4 fruit fly cellular contexts compared by ENCODE assay signal in genomic region chrX:15312074-15312881, dm6.
A peak's percentile ranks its signal among the peaks of the same experiment; 100 is the strongest.
TF ChIP-seq lines count a peak whose summit lies in the region.

No protein-coding gene starts in this region.

TF ChIP-seq in whole organism, adult, 20 proteins besides CTCF, POLR2A, EP300 and RAD21 (continued from another document):
- peak; percentile 68 for TF ChIP-seq CG14711 (tag; optimal IDR thresholded peaks at IDR 0.05; lab: Kevin White, UChicago)
- TF ChIP-seq CG5204 (GFP tag; optimal IDR thresholded peaks at IDR 0.05; lab: Kevin White, UChicago): peak; percentile 73
TF ChIP-seq in whole organism, adult: peak in this region for 18.

TF ChIP-seq in whole organism, embryonic, 481 proteins besides CTCF, POLR2A, EP300 and RAD21 (continued from another document and continues in another):
- TF ChIP-seq Hr51 (GFP tag; optimal IDR thresholded peaks at IDR 0.05; lab: Kevin White, UChicago) (peak in 1 of 2 experiments; percentile 60), nmo (GFP tag; optimal IDR thresholded peaks at IDR 0.05; lab: Kevin White, UChicago) (peak; percentile 42), scrt (GFP tag; optimal IDR thresholded peaks at IDR 0.05; lab: Kevin White, UChicago) (no peak), zen (tag; optimal IDR thresholded peaks at IDR 0.05; lab: Kevin White, UChicago) (no peak), CG17328 (GFP tag; IDR thresholded peaks at IDR 0.05; lab: Robert Waterston, UW) (0 out of 2 replicates have a peak, but pooled peaks have one; percentile 15), sob (GFP tag; IDR thresholded peaks at IDR 0.05; lab: Robert Waterston, UW) (no peak), row (GFP tag; IDR thresholded peaks at IDR 0.05; lab: Robert Waterston, UW) (peak; percentile 48; the same call in 1 of the 3 replicates), NK7.1 (GFP tag; optimal IDR thresholded peaks at IDR 0.05; lab: Kevin White, UChicago) (no peak), Abd-B (GFP tag; optimal IDR thresholded peaks at IDR 0.05; lab: Kevin White, UChicago) (peak; percentile 18), ewg (GFP tag; optimal IDR thresholded peaks at IDR 0.05; lab: Kevin White, UChicago) (peak; percentile 24), odd (GFP tag; optimal IDR thresholded peaks at IDR 0.05; lab: Kevin White, UChicago) (peak; percentile 37), Rfx (GFP tag; IDR thresholded peaks at IDR 0.05; lab: Robert Waterston, UW) (peak; percentile 49), CG17829 (tag; optimal IDR thresholded peaks at IDR 0.05; lab: Kevin White, UChicago) (peak; percentile 1), CG8388 (GFP tag; optimal IDR thresholded peaks at IDR 0.05; lab: Kevin White, UChicago) (peak; percentile 12), CG3847 (GFP tag; IDR thresholded peaks at IDR 0.05; lab: Robert Waterston, UW) (no peak), CG18599 (GFP tag; optimal IDR thresholded peaks at IDR 0.05; lab: Kevin White, UChicago) (no peak), Med (GFP tag; lab: Kevin White, UChicago) (peak; percentile 46), ttk (GFP tag; IDR thresholded peaks at IDR 0.05; lab: Robert Waterston, UW) (peak; percentile 40; the same call in 1 of the 2 replicates), sens (GFP tag; lab: Kevin White, UChicago) (peak; percentile 90), CG3726 (GFP tag; IDR thresholded peaks at IDR 0.05; lab: Robert Waterston, UW) (0 out of 3 replicates have a peak, but pooled peaks have one; percentile 16), CG2129 (GFP tag; IDR thresholded peaks at IDR 0.05; lab: Robert Waterston, UW; ENCODE audit: partially characterized antibody) (no peak), Meics (GFP tag; optimal IDR thresholded peaks at IDR 0.05; lab: Kevin White, UChicago) (peak; percentile 13), ATbp (GFP tag; optimal IDR thresholded peaks at IDR 0.05; lab: Kevin White, UChicago) (peak; percentile 14), Fer3 (tag; optimal IDR thresholded peaks at IDR 0.05; lab: Kevin White, UChicago) (no peak), CG2712 (tag; optimal IDR thresholded peaks at IDR 0.05; lab: Kevin White, UChicago) (peak; percentile 42), CG13123 (GFP tag; optimal IDR thresholded peaks at IDR 0.05; lab: Kevin White, UChicago) (no peak), cato (GFP tag; optimal IDR thresholded peaks at IDR 0.05; lab: Kevin White, UChicago; ENCODE audit: borderline replicate concordance) (no peak), CG12391 (tag; optimal IDR thresholded peaks at IDR 0.05; lab: Kevin White, UChicago) (peak; percentile 29), ems (GFP tag; optimal IDR thresholded peaks at IDR 0.05; lab: Kevin White, UChicago) (no peak), CG14441 (GFP tag; IDR thresholded peaks at IDR 0.05; lab: Robert Waterston, UW) (peak; percentile 50), CG6765 (GFP tag; optimal IDR thresholded peaks at IDR 0.05; lab: Kevin White, UChicago) (no peak), crol (GFP tag; IDR thresholded peaks at IDR 0.05; lab: Robert Waterston, UW) (peak; percentile 26; the same call in 1 of the 2 replicates), CG32772 (GFP tag; IDR thresholded peaks at IDR 0.05; lab: Robert Waterston, UW) (peak; percentile 43; the same call in 1 of the 2 replicates), GATAe (GFP tag; conservative IDR thresholded peaks at IDR 0.05; lab: Robert Waterston, UW) (no peak), CG12104 (GFP tag; optimal IDR thresholded peaks at IDR 0.05; lab: Kevin White, UChicago) (peak; percentile 9), Ssrp (tag; optimal IDR thresholded peaks at IDR 0.05; lab: Kevin White, UChicago) (peak; percentile 38), CG18262 (tag; optimal IDR thresholded peaks at IDR 0.05; lab: Kevin White, UChicago) (peak; percentile 53), gce (GFP tag; IDR thresholded peaks at IDR 0.05; lab: Robert Waterston, UW) (peak; percentile 86; the same call in 2 of the 3 replicates), Sox100B (GFP tag; optimal IDR thresholded peaks at IDR 0.05; lab: Kevin White, UChicago) (peak; percentile 61), CG10366 (GFP tag; IDR thresholded peaks at IDR 0.05; lab: Robert Waterston, UW) (peak; percentile 14; the same call in 1 of the 2 replicates), dysf (GFP tag; IDR thresholded peaks at IDR 0.05; lab: Robert Waterston, UW) (0 out of 3 replicates have a peak, but pooled peaks have one; percentile 21)

TF ChIP-seq in whole organism, prepupa, 60 proteins besides CTCF, POLR2A, EP300 and RAD21 (continued from another document):
- TF ChIP-seq achi (GFP tag; optimal IDR thresholded peaks at IDR 0.05; lab: Kevin White, UChicago): peak; percentile 60
- TF ChIP-seq Met (GFP tag; optimal IDR thresholded peaks at IDR 0.05; lab: Kevin White, UChicago): peak; percentile 53
- peak; percentile 74 for TF ChIP-seq OdsH (GFP tag; optimal IDR thresholded peaks at IDR 0.05; lab: Kevin White, UChicago)
- peak; percentile 76 for TF ChIP-seq svp (GFP tag; lab: Kevin White, UChicago)
- TF ChIP-seq Sox15 (GFP tag; optimal IDR thresholded peaks at IDR 0.05; lab: Kevin White, UChicago): peak; percentile 60
- TF ChIP-seq acj6 (GFP tag; optimal IDR thresholded peaks at IDR 0.05; lab: Kevin White, UChicago): peak; percentile 66
- peak; percentile 46 for TF ChIP-seq dac (GFP tag; optimal IDR thresholded peaks at IDR 0.05; lab: Kevin White, UChicago)
- peak; percentile 37 for TF ChIP-seq Sox14 (GFP tag; optimal IDR thresholded peaks at IDR 0.05; lab: Kevin White, UChicago)
- TF ChIP-seq CG15336 (GFP tag; IDR thresholded peaks at IDR 0.05; lab: Robert Waterston, UW): peak; percentile 49; the same call in 1 of the 2 replicates
- peak; percentile 73 for TF ChIP-seq topi (GFP tag; optimal IDR thresholded peaks at IDR 0.05; lab: Kevin White, UChicago)
- TF ChIP-seq CG9139 (GFP tag; optimal IDR thresholded peaks at IDR 0.05; lab: Kevin White, UChicago): no peak
- no peak; the same call in 2 of the 3 replicates for TF ChIP-seq CG6163 (GFP tag; IDR thresholded peaks at IDR 0.05; lab: Robert Waterston, UW)
- peak; percentile 59 for TF ChIP-seq net (GFP tag; optimal IDR thresholded peaks at IDR 0.05; lab: Kevin White, UChicago)
- peak; percentile 59 for TF ChIP-seq cyc (GFP tag; optimal IDR thresholded peaks at IDR 0.05; lab: Kevin White, UChicago)
- peak; percentile 55 for TF ChIP-seq CG31627 (GFP tag; optimal IDR thresholded peaks at IDR 0.05; lab: Kevin White, UChicago)
- peak; percentile 85 for TF ChIP-seq CG32006 (GFP tag; optimal IDR thresholded peaks at IDR 0.05; lab: Kevin White, UChicago)
- no peak for TF ChIP-seq fkh (GFP tag; optimal IDR thresholded peaks at IDR 0.05; lab: Kevin White, UChicago)
- no peak for TF ChIP-seq vri (GFP tag; optimal IDR thresholded peaks at IDR 0.05; lab: Kevin White, UChicago)
- TF ChIP-seq Smox (GFP tag; optimal IDR thresholded peaks at IDR 0.05; lab: Kevin White, UChicago): peak; percentile 67
- no peak for TF ChIP-seq Hr38 (GFP tag; optimal IDR thresholded peaks at IDR 0.05; lab: Kevin White, UChicago)
- TF ChIP-seq CG34406 (GFP tag; optimal IDR thresholded peaks at IDR 0.05; lab: Kevin White, UChicago): peak; percentile 65
- TF ChIP-seq esn (GFP tag; optimal IDR thresholded peaks at IDR 0.05; lab: Kevin White, UChicago): peak; percentile 71
- peak; percentile 57 for TF ChIP-seq CG10631 (GFP tag; optimal IDR thresholded peaks at IDR 0.05; lab: Kevin White, UChicago)
- peak; percentile 42 for TF ChIP-seq CG6808 (GFP tag; optimal IDR thresholded peaks at IDR 0.05; lab: Kevin White, UChicago)
- TF ChIP-seq CG11294 (GFP tag; IDR thresholded peaks at IDR 0.05; lab: Robert Waterston, UW): peak; percentile 45; the same call in 1 of the 2 replicates
- peak; percentile 41 for TF ChIP-seq Blimp-1 (GFP tag; optimal IDR thresholded peaks at IDR 0.05; lab: Kevin White, UChicago)
- peak; percentile 54 for TF ChIP-seq Hr4 (GFP tag; optimal IDR thresholded peaks at IDR 0.05; lab: Kevin White, UChicago)
- no peak for TF ChIP-seq CG6854 (GFP tag; optimal IDR thresholded peaks at IDR 0.05; lab: Kevin White, UChicago)
- peak; percentile 71 for TF ChIP-seq CG6276 (GFP tag; optimal IDR thresholded peaks at IDR 0.05; lab: Kevin White, UChicago)
- peak; percentile 62 for TF ChIP-seq CG8632 (GFP tag; optimal IDR thresholded peaks at IDR 0.05; lab: Kevin White, UChicago)
- TF ChIP-seq pdm3 (GFP tag; optimal IDR thresholded peaks at IDR 0.05; lab: Kevin White, UChicago): peak; percentile 62
- peak; percentile 11 for TF ChIP-seq CG7368 (GFP tag; optimal IDR thresholded peaks at IDR 0.05; lab: Kevin White, UChicago)
- peak; percentile 91 for TF ChIP-seq Eip78C (GFP tag; lab: Kevin White, UChicago)
- no peak for TF ChIP-seq CG1621 (tag; optimal IDR thresholded peaks at IDR 0.05; lab: Kevin White, UChicago)
- peak; percentile 49; the same call in 1 of the 3 replicates for TF ChIP-seq CG8119 (GFP tag; IDR thresholded peaks at IDR 0.05; lab: Robert Waterston, UW)
- peak; percentile 57 for TF ChIP-seq Hr39 (GFP tag; optimal IDR thresholded peaks at IDR 0.05; lab: Kevin White, UChicago)
- TF ChIP-seq dsx (GFP tag; optimal IDR thresholded peaks at IDR 0.05; lab: Kevin White, UChicago; ENCODE audit: poor library complexity, severe bottlenecking): peak; percentile 99
- TF ChIP-seq Sox102F (GFP tag; optimal IDR thresholded peaks at IDR 0.05; lab: Kevin White, UChicago): peak; percentile 24
- TF ChIP-seq Ets96B (tag; optimal IDR thresholded peaks at IDR 0.05; lab: Kevin White, UChicago): peak; percentile 47
- TF ChIP-seq CG4318 (GFP tag; optimal IDR thresholded peaks at IDR 0.05; lab: Kevin White, UChicago): peak; percentile 64
- TF ChIP-seq CG8319 (GFP tag; optimal IDR thresholded peaks at IDR 0.05; lab: Kevin White, UChicago): peak; percentile 13
- TF ChIP-seq Lpt (GFP tag; optimal IDR thresholded peaks at IDR 0.05; lab: Kevin White, UChicago): peak; percentile 25

TF ChIP-seq in whole organism, pupa, 21 proteins besides CTCF, POLR2A, EP300 and RAD21 (continued from another document):
- peak; percentile 61 for TF ChIP-seq CG15710 (tag; optimal IDR thresholded peaks at IDR 0.05; lab: Kevin White, UChicago)
